Worm (Caenorhabditis elegans) whole organism, late embryonic: ENCODE measurements around the gene irld-32.
"Not testable (repeated sequence)": the region's sequence is repeated elsewhere in the genome, so short reads cannot be mapped to it uniquely, and the experiment has no call there.

Experiments used
- C38D4.7 ChIP-seq: fragments of 200-800 bp; sonication (Bioruptor generic); optimal IDR thresholded peaks from 2 replicates; lab custom pipeline; 2018; ENCODE audit warnings: mild to moderate bottlenecking, missing genetic modification characterization, moderate library complexity, missing compliant biosample characterization
- K02D7.2 ChIP-seq: sonication (generic microtip); optimal IDR thresholded peaks from 2 replicates; lab custom pipeline; 2017; ENCODE audit warnings: mild to moderate bottlenecking, missing genetic modification characterization, missing compliant biosample characterization
- T23F11.4 ChIP-seq: fragments of 200-800 bp; sonication (Bioruptor generic); optimal IDR thresholded peaks from 2 replicates; lab custom pipeline; 2018; ENCODE audit warnings: mild to moderate bottlenecking, missing genetic modification characterization, missing compliant biosample characterization
- ama-1 ChIP-seq: fragments of 150-350 bp; optimal IDR thresholded peaks from 2 replicates; lab custom pipeline; 2014
- ceh-2 ChIP-seq: sonication (generic microtip); optimal IDR thresholded peaks from 2 replicates; lab custom pipeline; 2016; ENCODE audit warnings: missing genotype, missing genetic modification characterization, missing compliant biosample characterization
- ceh-22 ChIP-seq: sonication (generic microtip); optimal IDR thresholded peaks from 2 replicates; lab custom pipeline; 2017; ENCODE audit warnings: missing biosample characterization, missing genetic modification characterization
- ceh-24 ChIP-seq: sonication (generic microtip); optimal IDR thresholded peaks from 2 replicates; lab custom pipeline; 2016; ENCODE audit warnings: mild to moderate bottlenecking, missing genetic modification characterization, missing compliant biosample characterization
- ceh-30 ChIP-seq: fragments of 150-350 bp; optimal IDR thresholded peaks from 2 replicates; lab custom pipeline; 2014; ENCODE audit warnings: missing biosample characterization, missing genetic modification characterization
- ceh-34 ChIP-seq: sonication (generic microtip); optimal IDR thresholded peaks from 2 replicates; lab custom pipeline; 2016; ENCODE audit warnings: mild to moderate bottlenecking, missing genetic modification characterization, missing compliant biosample characterization
- ceh-48 ChIP-seq: sonication (generic microtip); optimal IDR thresholded peaks from 2 replicates; lab custom pipeline; 2016; ENCODE audit warnings: missing genetic modification characterization, inconsistent platforms, missing compliant biosample characterization
- ceh-9 ChIP-seq: sonication (generic microtip); optimal IDR thresholded peaks from 2 replicates; lab custom pipeline; 2016; ENCODE audit warnings: mild to moderate bottlenecking, missing genetic modification characterization, inconsistent platforms, missing compliant biosample characterization
- dmd-4 ChIP-seq: sonication (generic microtip); optimal IDR thresholded peaks from 2 replicates; lab custom pipeline; 2016; ENCODE audit warnings: borderline replicate concordance, missing genetic modification characterization, missing compliant biosample characterization
- dve-1 ChIP-seq: sonication (generic microtip); optimal IDR thresholded peaks from 2 replicates; lab custom pipeline; 2017; ENCODE audit warnings: antibody characterized with exemption, mild to moderate bottlenecking, missing genetic modification characterization, missing compliant biosample characterization
- elt-2 ChIP-seq: sonication (generic microtip); optimal IDR thresholded peaks from 2 replicates; lab custom pipeline; 2016; ENCODE audit warnings: missing genetic modification reagents, missing genetic modification characterization, missing compliant biosample characterization
- elt-4 ChIP-seq: sonication (generic microtip); optimal IDR thresholded peaks from 2 replicates; lab custom pipeline; 2016; ENCODE audit warnings: missing genetic modification characterization, missing compliant biosample characterization
- eyg-1 ChIP-seq: sonication (generic microtip); optimal IDR thresholded peaks from 2 replicates; lab custom pipeline; 2016; ENCODE audit warnings: missing genotype, missing genetic modification characterization, missing compliant biosample characterization
- fax-1 ChIP-seq: sonication (generic microtip); optimal IDR thresholded peaks from 2 replicates; lab custom pipeline; 2016; ENCODE audit warnings: missing genotype, missing genetic modification characterization, missing compliant biosample characterization
- fkh-10 ChIP-seq: fragments of 150-350 bp; optimal IDR thresholded peaks from 2 replicates; lab custom pipeline; 2014; ENCODE audit warnings: missing biosample characterization, missing genetic modification reagents, missing genetic modification characterization
- gmeb-2 ChIP-seq: sonication (generic microtip); optimal IDR thresholded peaks from 2 replicates; lab custom pipeline; 2016; ENCODE audit warnings: missing genetic modification characterization, inconsistent platforms, missing compliant biosample characterization
- hlh-30 ChIP-seq: sonication (generic microtip); optimal IDR thresholded peaks from 2 replicates; lab custom pipeline; 2017; ENCODE audit warnings: antibody characterized with exemption, missing genetic modification characterization, missing compliant biosample characterization; ENCODE audit not compliant: insufficient read depth
- hlh-6 ChIP-seq: sonication (generic microtip); optimal IDR thresholded peaks from 2 replicates; lab custom pipeline; 2016; ENCODE audit warnings: missing genotype, missing genetic modification characterization, missing compliant biosample characterization
- hlh-8 ChIP-seq: sonication (generic microtip); optimal IDR thresholded peaks from 2 replicates; lab custom pipeline; 2016; ENCODE audit warnings: missing genotype, missing genetic modification characterization, missing compliant biosample characterization
- mec-3 ChIP-seq: sonication (generic microtip); optimal IDR thresholded peaks from 2 replicates; lab custom pipeline; 2016; ENCODE audit warnings: borderline replicate concordance, missing genetic modification characterization, missing compliant biosample characterization
- nfya-1 ChIP-seq: sonication (generic microtip); optimal IDR thresholded peaks from 2 replicates; lab custom pipeline; 2017; ENCODE audit warnings: missing genetic modification characterization, mild to moderate bottlenecking, missing compliant biosample characterization, antibody characterized with exemption, moderate library complexity
- pha-4 ChIP-seq: fragments of 150-350 bp; optimal IDR thresholded peaks from 2 replicates; lab custom pipeline; 2018; ENCODE audit warnings: missing biosample characterization, missing genetic modification reagents, missing genetic modification characterization
- pqm-1 ChIP-seq: sonication (generic microtip); optimal IDR thresholded peaks from 2 replicates; lab custom pipeline; 2016; ENCODE audit warnings: missing genetic modification characterization, missing compliant biosample characterization
- sox-4 ChIP-seq: sonication (generic microtip); optimal IDR thresholded peaks from 2 replicates; lab custom pipeline; 2017; ENCODE audit warnings: mild to moderate bottlenecking, missing genetic modification characterization, inconsistent platforms, missing compliant biosample characterization
- syd-9 ChIP-seq: sonication (generic microtip); optimal IDR thresholded peaks from 2 replicates; lab custom pipeline; 2016; ENCODE audit warnings: mild to moderate bottlenecking, missing genetic modification characterization, moderate library complexity, missing compliant biosample characterization
- tbx-7 ChIP-seq: sonication (generic microtip); optimal IDR thresholded peaks from 2 replicates; lab custom pipeline; 2016; ENCODE audit warnings: missing genotype, missing genetic modification characterization, missing compliant biosample characterization
- unc-42 ChIP-seq: sonication (generic microtip); optimal IDR thresholded peaks from 2 replicates; lab custom pipeline; 2016; ENCODE audit warnings: missing genotype, missing genetic modification characterization, missing compliant biosample characterization
- unc-55 ChIP-seq: sonication (generic microtip); optimal IDR thresholded peaks from 2 replicates; lab custom pipeline; 2017; ENCODE audit warnings: missing biosample characterization, missing genetic modification reagents, missing genetic modification characterization
- unc-86 ChIP-seq: sonication (generic microtip); optimal IDR thresholded peaks from 2 replicates; lab custom pipeline; 2016; ENCODE audit warnings: missing genetic modification characterization, missing compliant biosample characterization
- zip-5 ChIP-seq: sonication (generic microtip); optimal IDR thresholded peaks from 2 replicates; lab custom pipeline; 2016; ENCODE audit warnings: missing genetic modification characterization, missing compliant biosample characterization
- ztf-16 ChIP-seq: sonication (generic microtip); optimal IDR thresholded peaks from 2 replicates; lab custom pipeline; 2017; ENCODE audit warnings: missing genetic modification characterization, missing compliant biosample characterization

Gene irld-32

ce11 chrV:2330129-2330528, 1.6 kb upstream of the irld-32 start, which contains the start of gene pud-1.1:
Gene pud-1.1 (plus strand): TSS chrV:2330429.
- not testable (repeated sequence) for TF ChIP-seq ama-1 (lab: Kevin White, UChicago); hlh-8 (tag; lab: Kevin White, UChicago); ceh-9

- TF ChIP-seq elt-4 (tag; lab: Kevin White, UChicago), result no peak
- TF ChIP-seq ceh-30 (tag; lab: Kevin White, UChicago), result no peak
- TF ChIP-seq unc-55 (GFP tag; lab: Kevin White, UChicago), result no peak
- TF ChIP-seq fax-1, result no peak
- no peak for TF ChIP-seq pqm-1
- no peak for TF ChIP-seq eyg-1 (tag; lab: Kevin White, UChicago)
- TF ChIP-seq K02D7.2 (tag; lab: Kevin White, UChicago), result no peak
- no peak for TF ChIP-seq elt-2 (tag; lab: Kevin White, UChicago)
- TF ChIP-seq dmd-4 (tag; lab: Kevin White, UChicago), result no peak
- no peak for TF ChIP-seq hlh-8 (tag; lab: Kevin White, UChicago)
- no peak for TF ChIP-seq tbx-7 (tag; lab: Kevin White, UChicago)
- no peak for TF ChIP-seq hlh-30 (tag; lab: Kevin White, UChicago)
- TF ChIP-seq dve-1 (tag; lab: Kevin White, UChicago), result no peak
- TF ChIP-seq fkh-10 (GFP tag; lab: Kevin White, UChicago), result no peak
- no peak for TF ChIP-seq gmeb-2 (tag; lab: Kevin White, UChicago)
- TF ChIP-seq sox-4, result no peak
- TF ChIP-seq pha-4, result no peak
Observed at ce11 chrV:2336151-2336550, 4.4 kb downstream of the irld-32 start, which contains the start of gene irld-28. Gene irld-28 (minus strand): TSS chrV:2336251.

DNA sequence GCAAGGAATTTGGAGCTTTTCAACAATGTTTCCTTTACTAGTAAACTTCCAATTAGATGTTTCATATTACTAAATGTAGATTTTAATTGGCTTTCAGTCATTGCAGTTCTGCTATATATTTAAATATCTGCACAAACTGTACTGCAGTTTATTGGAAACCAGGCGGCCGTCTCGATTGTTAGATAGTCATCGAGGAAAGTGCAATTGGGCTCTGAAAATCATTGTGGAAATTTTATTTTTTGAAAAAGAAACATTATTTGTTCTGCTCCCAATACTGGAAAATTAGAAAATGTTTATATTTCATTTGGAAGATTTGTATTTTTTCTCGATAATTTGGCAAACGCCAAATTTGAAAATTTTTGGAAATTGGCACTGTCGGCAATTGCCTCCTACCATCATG, 6.8 kb downstream of the irld-32 start, which contains the start of gene irld-29:
Gene irld-29 (minus strand): TSS at position 101 of the 400 bp plus-strand sequence.
- no peak for TF ChIP-seq unc-86 (tag; lab: Kevin White, UChicago)

DNA sequence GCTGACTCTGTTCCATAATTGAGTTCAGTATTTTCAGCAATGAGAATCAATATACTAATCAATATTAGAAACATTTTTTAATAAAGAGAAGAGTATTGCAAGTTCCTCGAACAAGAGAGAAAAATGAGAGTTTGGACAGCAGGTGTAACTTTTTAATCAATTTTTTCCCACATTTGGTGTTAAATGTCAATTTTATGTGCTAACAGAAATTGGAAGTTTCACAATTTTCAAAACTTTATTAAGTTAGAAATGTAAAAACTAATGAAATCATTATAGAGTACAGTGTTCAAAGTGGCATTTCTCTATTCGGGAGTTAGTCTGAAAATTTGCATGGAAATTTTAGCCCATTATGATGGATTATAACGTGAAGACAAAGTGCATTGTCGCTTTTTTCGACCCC, 9.6 kb downstream of the irld-32 start, which contains the start of gene irld-30:
Gene irld-30 (minus strand): TSS at position 101 of the 400 bp plus-strand sequence.
- TF ChIP-seq C38D4.7 (GFP tag; lab: Kevin White, UChicago), result no peak
- no peak for TF ChIP-seq zip-5 (tag; lab: Kevin White, UChicago)
- no peak for TF ChIP-seq ama-1 (lab: Kevin White, UChicago)
- TF ChIP-seq ceh-22 (tag; lab: Kevin White, UChicago), result no peak
- no peak for TF ChIP-seq unc-42 (tag; lab: Kevin White, UChicago)
- TF ChIP-seq ceh-2 (tag; lab: Kevin White, UChicago), result no peak
- TF ChIP-seq ceh-48 (tag; lab: Kevin White, UChicago), result no peak
- TF ChIP-seq pha-4, result no peak
- TF ChIP-seq ceh-24, result no peak
- TF ChIP-seq ceh-9, result no peak
- TF ChIP-seq gmeb-2 (tag; lab: Kevin White, UChicago), result no peak
- no peak for TF ChIP-seq ztf-16 (tag; lab: Kevin White, UChicago)
- no peak for TF ChIP-seq unc-86 (tag; lab: Kevin White, UChicago)
- no peak for TF ChIP-seq fax-1
- TF ChIP-seq hlh-6, result no peak
- no peak for TF ChIP-seq T23F11.4 (GFP tag; lab: Kevin White, UChicago)
- no peak for TF ChIP-seq elt-2 (tag; lab: Kevin White, UChicago)
- no peak for TF ChIP-seq ceh-34 (tag; lab: Kevin White, UChicago)

DNA sequence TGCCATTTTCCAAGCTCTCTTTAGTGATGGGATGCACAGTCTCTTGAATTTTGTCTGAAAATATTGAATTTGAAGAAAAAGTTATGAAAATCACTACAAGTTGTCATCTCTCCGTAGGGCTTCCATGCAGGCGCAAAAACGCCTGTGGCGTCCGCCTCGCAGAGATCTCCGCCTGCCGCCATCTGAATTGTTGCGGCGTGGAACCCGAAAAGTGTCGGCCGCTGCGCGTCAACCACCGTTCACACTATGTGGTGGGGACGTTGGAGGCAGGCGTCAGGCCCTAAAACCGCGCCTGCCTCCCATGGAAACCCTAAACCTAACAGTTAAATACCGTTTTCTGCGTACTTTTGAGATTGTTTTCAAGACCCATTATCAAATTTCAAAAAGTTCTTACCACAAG, 10.4 kb downstream of the irld-32 start:
- no peak for TF ChIP-seq hlh-6
- no peak for TF ChIP-seq nfya-1 (tag; lab: Kevin White, UChicago)
- TF ChIP-seq mec-3 (tag; lab: Kevin White, UChicago), result no peak
- no peak for TF ChIP-seq syd-9 (tag; lab: Kevin White, UChicago)
- TF ChIP-seq ceh-2 (tag; lab: Kevin White, UChicago), result no peak
